Worm (Caenorhabditis elegans): ENCODE results near the gene F54E12.2.

Gene F54E12.2

ce11 chrIV:11316106-11316505 is 20.9 kb downstream of the F54E12.2 start:
- no peak for TF ChIP-seq cnd-1 (tag; optimal IDR thresholded peaks at IDR 0.05)
- no peak for TF ChIP-seq unc-62 (GFP tag; optimal IDR thresholded peaks at IDR 0.05)
- TF ChIP-seq sptf-1 (tag; optimal IDR thresholded peaks at IDR 0.05) = no peak
- TF ChIP-seq blmp-1 (tag; optimal IDR thresholded peaks at IDR 0.05) = no peak

DNA sequence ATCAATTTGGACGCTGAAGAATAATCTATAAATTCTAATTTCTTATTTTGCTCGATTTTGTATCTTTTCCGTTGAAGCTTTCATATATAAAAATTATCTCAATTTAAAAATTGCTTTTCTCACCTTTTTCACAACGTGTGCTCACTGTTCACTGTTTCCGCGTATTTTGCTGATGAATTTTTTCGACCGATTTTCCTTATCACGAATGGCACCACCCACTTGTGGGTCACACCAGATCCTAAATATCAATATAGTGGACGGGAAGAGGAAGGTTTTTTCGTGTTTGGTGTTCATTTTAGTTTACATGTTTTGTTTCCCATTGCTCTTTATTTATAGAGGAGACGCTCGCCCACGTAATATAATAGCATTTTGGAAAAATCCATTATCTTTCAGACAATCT is 21.3 kb downstream of the F54E12.2 start:
- TF ChIP-seq hlh-1 (tag; optimal IDR thresholded peaks at IDR 0.05) = no peak
- no peak for TF ChIP-seq M03D4.4 (tag; optimal IDR thresholded peaks at IDR 0.05)
- TF ChIP-seq mep-1 (tag; optimal IDR thresholded peaks at IDR 0.05) = no peak
- no peak for TF ChIP-seq cnd-1 (tag; optimal IDR thresholded peaks at IDR 0.05)
- no peak for TF ChIP-seq elt-3 (tag; optimal IDR thresholded peaks at IDR 0.05)
- TF ChIP-seq sem-2 (GFP tag; optimal IDR thresholded peaks at IDR 0.05) = no peak
- no peak for TF ChIP-seq lsy-2 (tag; optimal IDR thresholded peaks at IDR 0.05)
- TF ChIP-seq nhr-2 (tag; optimal IDR thresholded peaks at IDR 0.05) = no peak
- TF ChIP-seq drap-1 (GFP tag; optimal IDR thresholded peaks at IDR 0.05) = no peak
- no peak for TF ChIP-seq ham-2 (GFP tag; optimal IDR thresholded peaks at IDR 0.05)

ce11 chrIV:11314885-11315284 is 22.1 kb downstream of the F54E12.2 start, which contains the start of the genes B0035.3, B0035.22 and pfd-4:
Gene B0035.3, minus strand, starts transcription at chrIV:11314998.
Gene B0035.22, plus strand, starts transcription at chrIV:11315153.
Gene pfd-4, plus strand, starts transcription at chrIV:11315207.
- TF ChIP-seq pha-4 (tag; optimal IDR thresholded peaks at IDR 0.05) = no peak
- no peak for TF ChIP-seq lin-13 (tag; optimal IDR thresholded peaks at IDR 0.05)
- TF ChIP-seq mls-2 (tag; optimal IDR thresholded peaks at IDR 0.05) = no peak
- TF ChIP-seq zip-8 (tag; optimal IDR thresholded peaks at IDR 0.05) = no peak
- peak; percentile 39 for TF ChIP-seq ces-1 (GFP tag; optimal IDR thresholded peaks at IDR 0.05)

ce11 chrIV:11313880-11314279 is 23.1 kb downstream of the F54E12.2 start, which contains the start of gene dnj-2:
Gene dnj-2, minus strand, starts transcription at chrIV:11313980.
- no peak for TF ChIP-seq unc-39 (tag; optimal IDR thresholded peaks at IDR 0.05)
- no peak for TF ChIP-seq nhr-2 (tag; optimal IDR thresholded peaks at IDR 0.05)
- no peak for TF ChIP-seq snpc-4 (tag; optimal IDR thresholded peaks at IDR 0.05)
- TF ChIP-seq ceh-43 (GFP tag; optimal IDR thresholded peaks at IDR 0.05) = no peak
- no peak for TF ChIP-seq cnd-1 (tag; optimal IDR thresholded peaks at IDR 0.05)
- no peak for TF ChIP-seq nhr-12 (tag; optimal IDR thresholded peaks at IDR 0.05)
- no peak for TF ChIP-seq nhr-76 (tag; optimal IDR thresholded peaks at IDR 0.05)
- TF ChIP-seq nhr-28 (tag; optimal IDR thresholded peaks at IDR 0.05) = no peak
- no peak for TF ChIP-seq tbx-8 (GFP tag; optimal IDR thresholded peaks at IDR 0.05)
- no peak for TF ChIP-seq drap-1 (GFP tag; optimal IDR thresholded peaks at IDR 0.05)
- no peak for TF ChIP-seq mls-2 (tag; optimal IDR thresholded peaks at IDR 0.05)
- no peak for TF ChIP-seq sptf-1 (tag; optimal IDR thresholded peaks at IDR 0.05)
- TF ChIP-seq unc-62 (GFP tag; optimal IDR thresholded peaks at IDR 0.05) = no peak
- TF ChIP-seq ceh-39 (tag; optimal IDR thresholded peaks at IDR 0.05) = no peak
- no peak for TF ChIP-seq nhr-237 (tag; optimal IDR thresholded peaks at IDR 0.05)
- no peak for TF ChIP-seq pha-4 (tag; optimal IDR thresholded peaks at IDR 0.05)
- no peak for TF ChIP-seq lin-13 (tag; optimal IDR thresholded peaks at IDR 0.05)

DNA sequence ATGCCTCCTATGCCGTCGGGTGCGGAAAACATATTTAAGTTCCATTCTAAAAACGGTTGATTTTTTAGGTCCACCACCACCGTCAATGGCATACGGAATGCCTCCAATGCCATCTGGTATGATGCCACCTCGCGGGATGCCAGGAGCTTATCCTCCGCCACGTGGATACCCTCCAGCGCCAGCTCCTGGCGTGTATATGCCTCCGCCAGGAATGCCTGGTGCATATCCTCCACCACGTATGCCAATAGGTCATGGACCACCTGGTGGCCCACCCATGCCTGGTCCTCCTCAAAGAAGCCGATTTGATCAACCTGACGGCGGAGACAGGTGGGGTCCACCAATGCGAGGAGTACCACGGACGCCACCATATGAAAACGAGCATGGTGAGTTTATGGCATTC is 25.5 kb downstream of the F54E12.2 start:
- TF ChIP-seq sptf-1 (tag; optimal IDR thresholded peaks at IDR 0.05) (peak; percentile 21), elt-3 (tag; optimal IDR thresholded peaks at IDR 0.05) (no peak), lin-32 (GFP tag; optimal IDR thresholded peaks at IDR 0.05) (peak; percentile 38)

- no peak for TF ChIP-seq unc-39 (tag; optimal IDR thresholded peaks at IDR 0.05)
- no peak for TF ChIP-seq hlh-1 (tag; optimal IDR thresholded peaks at IDR 0.05)
- peak; percentile 76 for TF ChIP-seq sptf-1 (tag; optimal IDR thresholded peaks at IDR 0.05)
- TF ChIP-seq unc-120 (tag; optimal IDR thresholded peaks at IDR 0.05; ENCODE audit: poor library complexity, severe bottlenecking) = peak; percentile 45
- TF ChIP-seq pha-4 (tag; optimal IDR thresholded peaks at IDR 0.05) = peak; percentile 25
- no peak for TF ChIP-seq blmp-1 (tag; optimal IDR thresholded peaks at IDR 0.05)
- no peak for TF ChIP-seq elt-3 (tag; optimal IDR thresholded peaks at IDR 0.05)
- peak; percentile 28 for TF ChIP-seq lin-13 (tag; optimal IDR thresholded peaks at IDR 0.05)
- TF ChIP-seq ham-2 (GFP tag; optimal IDR thresholded peaks at IDR 0.05) = no peak
- TF ChIP-seq nhr-237 (tag; optimal IDR thresholded peaks at IDR 0.05) = peak; percentile 16
- TF ChIP-seq flh-1 (GFP tag; optimal IDR thresholded peaks at IDR 0.05) = peak; percentile 5
- TF ChIP-seq snpc-4 (tag; optimal IDR thresholded peaks at IDR 0.05) = no peak
- TF ChIP-seq nhr-12 (tag; optimal IDR thresholded peaks at IDR 0.05) = no peak
- peak; percentile 9 for TF ChIP-seq lin-32 (GFP tag; optimal IDR thresholded peaks at IDR 0.05)
- TF ChIP-seq zip-8 (tag; optimal IDR thresholded peaks at IDR 0.05) = no peak
- no peak for TF ChIP-seq unc-62 (GFP tag; optimal IDR thresholded peaks at IDR 0.05)
- no peak for TF ChIP-seq bed-3 (GFP tag; optimal IDR thresholded peaks at IDR 0.05)
- peak; percentile 47 for TF ChIP-seq ztf-11 (tag; optimal IDR thresholded peaks at IDR 0.05)
- no peak for TF ChIP-seq ceh-39 (tag; optimal IDR thresholded peaks at IDR 0.05)
- TF ChIP-seq drap-1 (GFP tag; optimal IDR thresholded peaks at IDR 0.05) = peak; percentile 44
- peak; percentile 48 for TF ChIP-seq mls-2 (tag; optimal IDR thresholded peaks at IDR 0.05)
- no peak for TF ChIP-seq nhr-28 (tag; optimal IDR thresholded peaks at IDR 0.05)
- TF ChIP-seq elt-1 (tag; optimal IDR thresholded peaks at IDR 0.05; ENCODE audit: borderline replicate concordance, insufficient read depth) = peak; percentile 20
- peak; percentile 49 for TF ChIP-seq M03D4.4 (tag; optimal IDR thresholded peaks at IDR 0.05)
- TF ChIP-seq ces-1 (GFP tag; optimal IDR thresholded peaks at IDR 0.05) = peak; percentile 95
- TF ChIP-seq tbx-8 (GFP tag; optimal IDR thresholded peaks at IDR 0.05) = no peak
- TF ChIP-seq nhr-76 (tag; optimal IDR thresholded peaks at IDR 0.05) = no peak
- peak; percentile 26 for TF ChIP-seq lsy-2 (tag; optimal IDR thresholded peaks at IDR 0.05)
- TF ChIP-seq nhr-2 (tag; optimal IDR thresholded peaks at IDR 0.05) = no peak
- TF ChIP-seq mab-5 (tag; optimal IDR thresholded peaks at IDR 0.05) = no peak
- peak; percentile 47 for TF ChIP-seq mep-1 (tag; optimal IDR thresholded peaks at IDR 0.05)
- TF ChIP-seq cnd-1 (tag; optimal IDR thresholded peaks at IDR 0.05) = peak; percentile 45
- TF ChIP-seq ceh-43 (GFP tag; optimal IDR thresholded peaks at IDR 0.05) = peak; percentile 29
- TF ChIP-seq sem-2 (GFP tag; optimal IDR thresholded peaks at IDR 0.05) = no peak
- TF ChIP-seq ceh-83 (GFP tag; optimal IDR thresholded peaks at IDR 0.05) = no peak
Measured at ce11 chrIV:11310624-11311023, 26.4 kb downstream of the F54E12.2 start, which contains the start of gene znf-207. Gene znf-207, plus strand, starts transcription at chrIV:11310972.

Data from whole organism, mixed stage, embryonic.